Fruit fly (Drosophila melanogaster) whole organism, embryonic: Measurements from ENCODE around the gene mRpS30.
A peak's percentile ranks its signal among the peaks of the same experiment; 100 is the strongest.

Source experiments
- ATbp ChIP-seq: fragments of 200-800 bp; sonication (Bioruptor generic); optimal IDR thresholded peaks from 2 replicates; lab custom pipeline; 2017; ENCODE audit warnings: missing biosample characterization, mild to moderate bottlenecking, missing genetic modification characterization, missing genetic modification reagents
- CG30431 ChIP-seq: fragments of 200-800 bp; sonication (Bioruptor generic); optimal IDR thresholded peaks from 2 replicates; lab custom pipeline; 2017; ENCODE audit warnings: missing biosample characterization, missing genetic modification characterization
- CG6765 ChIP-seq: fragments of 200-800 bp; sonication (Bioruptor generic); optimal IDR thresholded peaks from 3 replicates; lab custom pipeline; 2017; ENCODE audit warnings: missing biosample characterization, mild to moderate bottlenecking, missing genetic modification characterization
- Lhr ChIP-seq: fragments of 200-800 bp; sonication (Bioruptor generic); optimal IDR thresholded peaks from 3 replicates; lab custom pipeline; 2017; ENCODE audit warnings: mild to moderate bottlenecking, missing biosample characterization, missing genetic modification reagents, missing genetic modification characterization

dm6 chrX:15804790-15805189 lies 18.9 kb downstream of the mRpS30 start:
- TF ChIP-seq CG6765 (GFP tag; lab: Kevin White, UChicago) (peak; percentile 9), CG30431 (no peak), ATbp (no peak), Lhr (GFP tag; lab: Kevin White, UChicago) (no peak)
